Fruit fly (Drosophila melanogaster) whole organism, embryonic: ENCODE data around the gene CG8191.

Experiments
- Atf3 ChIP-seq: fragments of 200-800 bp; sonication (Bioruptor generic); optimal IDR thresholded peaks from 3 replicates; lab custom pipeline; 2016; ENCODE audit warnings: missing biosample characterization, missing genetic modification characterization
- Atf6 ChIP-seq: fragments of 200-800 bp; sonication (Bioruptor generic); IDR thresholded peaks from 2 replicates; pipeline ENCODE4 v1.3.6; 2022; ENCODE audit warnings: missing biosample characterization, missing genetic modification characterization
- CG10274 ChIP-seq: fragments of 200-800 bp; sonication (Bioruptor generic); optimal IDR thresholded peaks from 3 replicates; lab custom pipeline; 2017; ENCODE audit warnings: missing biosample characterization, mild to moderate bottlenecking, missing genetic modification characterization
- CG10321 ChIP-seq: fragments of 200-800 bp; sonication (Bioruptor generic); IDR thresholded peaks from 2 replicates; pipeline ENCODE4 v1.3.6; 2022; ENCODE audit warnings: missing biosample characterization, missing genetic modification characterization
- CG10979 ChIP-seq: fragments of 200-800 bp; sonication (Bioruptor generic); optimal IDR thresholded peaks from 2 replicates; lab custom pipeline; 2018; ENCODE audit warnings: missing biosample characterization, mild to moderate bottlenecking, missing genetic modification characterization, moderate library complexity
- CG11456 ChIP-seq: fragments of 200-800 bp; sonication (Bioruptor generic); IDR thresholded peaks from 3 replicates; pipeline ENCODE4 v1.3.6; 2022; ENCODE audit warnings: missing biosample characterization, missing genetic modification characterization
- CG12071 ChIP-seq: fragments of 200-800 bp; sonication (Bioruptor generic); optimal IDR thresholded peaks from 3 replicates; lab custom pipeline; 2018; ENCODE audit warnings: missing biosample characterization, mild to moderate bottlenecking, missing genetic modification characterization
- CG14441 ChIP-seq: fragments of 200-800 bp; sonication (Bioruptor generic); IDR thresholded peaks from 2 replicates; pipeline ENCODE4 v1.3.6; 2022; ENCODE audit warnings: missing biosample characterization, missing genetic modification characterization
- CG15601 ChIP-seq: fragments of 200-800 bp; sonication (Bioruptor generic); optimal IDR thresholded peaks from 3 replicates; lab custom pipeline; 2019; ENCODE audit warnings: missing biosample characterization, mild to moderate bottlenecking, missing genetic modification characterization, moderate library complexity
- CG1603 ChIP-seq: fragments of 200-800 bp; sonication (Bioruptor generic); optimal IDR thresholded peaks from 2 replicates; lab custom pipeline; 2019; ENCODE audit warnings: missing biosample characterization, mild to moderate bottlenecking, missing genetic modification characterization, moderate library complexity
- CG1647 ChIP-seq: fragments of 200-800 bp; sonication (Bioruptor generic); optimal IDR thresholded peaks from 3 replicates; lab custom pipeline; 2016; ENCODE audit warnings: missing biosample characterization, missing genetic modification characterization
- CG17361 ChIP-seq: fragments of 200-800 bp; sonication (Bioruptor generic); IDR thresholded peaks from 3 replicates; pipeline ENCODE4 v1.3.6; 2022; ENCODE audit warnings: missing biosample characterization, missing genetic modification characterization
- CG34224 ChIP-seq: fragments of 200-800 bp; sonication (Bioruptor generic); IDR thresholded peaks from 3 replicates; pipeline ENCODE4 v1.3.6; 2022; ENCODE audit warnings: missing biosample characterization, missing genetic modification characterization; ENCODE audit not compliant: partially characterized antibody
- CG34422 ChIP-seq: fragments of 200-800 bp; sonication (Bioruptor generic); IDR thresholded peaks from 3 replicates; pipeline ENCODE4 v1.3.6; 2022; ENCODE audit warnings: missing biosample characterization, missing genetic modification characterization
- CG6689 ChIP-seq: fragments of 200-800 bp; sonication (Bioruptor generic); IDR thresholded peaks from 2 replicates; pipeline ENCODE4 v1.3.6; 2022; ENCODE audit warnings: missing biosample characterization, missing genetic modification characterization
- CG6854 ChIP-seq: fragments of 200-800 bp; sonication (Bioruptor generic); optimal IDR thresholded peaks from 3 replicates; lab custom pipeline; 2017; ENCODE audit warnings: missing biosample characterization, mild to moderate bottlenecking, missing genetic modification characterization
- CG8290 ChIP-seq, 3 experiments: fragments of 200-800 bp; sonication (Bioruptor generic); optimal IDR thresholded peaks; 2 replicates each; lab custom pipeline; 2016 to 2019; ENCODE audit warnings: missing biosample characterization in 3 of 3, missing genetic modification characterization in 3 of 3, mild to moderate bottlenecking in 2 of 3, moderate library complexity in 1 of 3
- CG9932 ChIP-seq: fragments of 200-800 bp; sonication (Bioruptor generic); IDR thresholded peaks from 2 replicates; pipeline ENCODE4 v1.3.6; 2022; ENCODE audit warnings: missing biosample characterization, missing genetic modification characterization
- Dek ChIP-seq: fragments of 200-800 bp; sonication (Bioruptor generic); optimal IDR thresholded peaks from 3 replicates; lab custom pipeline; 2019; ENCODE audit warnings: missing biosample characterization, mild to moderate bottlenecking, missing genetic modification characterization, moderate library complexity
- Drgx ChIP-seq: fragments of 200-800 bp; sonication (Bioruptor generic); IDR thresholded peaks from 2 replicates; pipeline ENCODE4 v1.3.6; 2022; ENCODE audit warnings: missing biosample characterization, missing genetic modification characterization
- Fer1 ChIP-seq: fragments of 200-800 bp; sonication (Bioruptor generic); optimal IDR thresholded peaks from 2 replicates; lab custom pipeline; 2017; ENCODE audit warnings: missing biosample characterization, mild to moderate bottlenecking, missing genetic modification characterization
- H15 ChIP-seq: fragments of 200-800 bp; sonication (Bioruptor generic); IDR thresholded peaks from 3 replicates; pipeline ENCODE4 v1.3.6; 2022; ENCODE audit warnings: missing biosample characterization, missing genetic modification characterization
- Hand ChIP-seq: fragments of 200-800 bp; sonication (Bioruptor generic); optimal IDR thresholded peaks from 2 replicates; lab custom pipeline; 2017; ENCODE audit warnings: mild to moderate bottlenecking, missing biosample characterization, missing genetic modification reagents, missing genetic modification characterization
- HmgD ChIP-seq: fragments of 200-800 bp; sonication (Bioruptor generic); optimal IDR thresholded peaks from 3 replicates; lab custom pipeline; 2016; ENCODE audit warnings: missing biosample characterization, missing genetic modification characterization
- Hr51 ChIP-seq, 2 experiments: fragments of 200-800 bp; sonication (Bioruptor generic); optimal IDR thresholded peaks; 2 replicates in 1 of 2; 3 replicates in 1 of 2; lab custom pipeline; 2016 to 2018; ENCODE audit warnings: missing biosample characterization in 2 of 2, missing genetic modification characterization in 2 of 2, mild to moderate bottlenecking in 1 of 2, moderate library complexity in 1 of 2
- Med ChIP-seq: fragments of 200-800 bp; sonication (Bioruptor generic); peaks from one replicate; lab custom pipeline; 2016; ENCODE audit warnings: missing biosample characterization, missing genetic modification characterization, mild to moderate bottlenecking, inconsistent platforms, moderate library complexity
- Meics ChIP-seq: fragments of 200-800 bp; sonication (Bioruptor generic); optimal IDR thresholded peaks from 2 replicates; lab custom pipeline; 2017; ENCODE audit warnings: missing biosample characterization, mild to moderate bottlenecking, missing genetic modification characterization
- Nf-YC ChIP-seq: fragments of 200-800 bp; optimal IDR thresholded peaks from 3 replicates; lab custom pipeline; 2019; ENCODE audit warnings: missing biosample characterization, mild to moderate bottlenecking, missing genetic modification characterization, moderate library complexity
- Pdp1 ChIP-seq, 2 experiments: fragments of 200-800 bp; sonication (Bioruptor generic); optimal IDR thresholded peaks; 3 replicates each; lab custom pipeline; 2016; ENCODE audit warnings: missing biosample characterization in 2 of 2, missing genetic modification characterization in 2 of 2, mild to moderate bottlenecking in 1 of 2, moderate library complexity in 1 of 2
- Xrp1 ChIP-seq: fragments of 200-800 bp; sonication (Bioruptor generic); IDR thresholded peaks from 2 replicates; pipeline ENCODE4 v1.3.6; 2022; ENCODE audit warnings: missing biosample characterization, missing genetic modification characterization
- bcd ChIP-seq: fragments of 200-800 bp; sonication (Bioruptor generic); optimal IDR thresholded peaks from 2 replicates; lab custom pipeline; 2017; ENCODE audit warnings: missing biosample characterization, mild to moderate bottlenecking, missing genetic modification characterization
- cg ChIP-seq: fragments of 200-800 bp; sonication (Bioruptor generic); optimal IDR thresholded peaks from 3 replicates; lab custom pipeline; 2019; ENCODE audit warnings: missing biosample characterization, mild to moderate bottlenecking, missing genetic modification characterization, moderate library complexity
- chif ChIP-seq, 2 experiments: fragments of 200-800 bp; sonication (Bioruptor generic); optimal IDR thresholded peaks; 3 replicates each; lab custom pipeline; 2016; ENCODE audit warnings: missing biosample characterization in 2 of 2, missing genetic modification characterization in 2 of 2
- crol ChIP-seq: fragments of 200-800 bp; sonication (Bioruptor generic); IDR thresholded peaks from 2 replicates; pipeline ENCODE4 v1.3.6; 2022; ENCODE audit warnings: missing biosample characterization, missing genetic modification characterization
- dati ChIP-seq: fragments of 200-800 bp; sonication (Bioruptor generic); IDR thresholded peaks from 2 replicates; pipeline ENCODE4 v1.3.6; 2022; ENCODE audit warnings: missing biosample characterization, missing genetic modification characterization
- dysf ChIP-seq: fragments of 200-800 bp; sonication (Bioruptor generic); IDR thresholded peaks from 3 replicates; pipeline ENCODE4 v1.3.6; 2022; ENCODE audit warnings: missing biosample characterization, missing genetic modification characterization
- eve ChIP-seq, 2 experiments: fragments of >200 bp; optimal IDR thresholded peaks; 2 replicates each; lab custom pipeline; 2017; ENCODE audit warnings: missing biosample characterization in 2 of 2, missing genetic modification characterization in 2 of 2
- lab ChIP-seq: fragments of 200-800 bp; sonication (Bioruptor generic); optimal IDR thresholded peaks from 3 replicates; lab custom pipeline; 2017; ENCODE audit warnings: missing biosample characterization, missing genetic modification characterization, mild to moderate bottlenecking, moderate library complexity, missing genetic modification reagents
- lilli ChIP-seq: fragments of 200-800 bp; sonication (Bioruptor generic); optimal IDR thresholded peaks from 3 replicates; lab custom pipeline; 2016; ENCODE audit warnings: missing biosample characterization, missing genetic modification characterization
- otp ChIP-seq: fragments of 200-800 bp; sonication (Bioruptor generic); IDR thresholded peaks from 3 replicates; pipeline ENCODE4, ENCODE4 v1.3.6; 2022; ENCODE audit warnings: missing biosample characterization, missing genetic modification characterization
- peb ChIP-seq: fragments of 200-800 bp; sonication (Bioruptor generic); IDR thresholded peaks from 2 replicates; pipeline ENCODE4 v1.3.6; 2022; ENCODE audit warnings: missing biosample characterization, missing genetic modification characterization
- pfk ChIP-seq: fragments of 200-800 bp; sonication (Bioruptor generic); optimal IDR thresholded peaks from 2 replicates; lab custom pipeline; 2018; ENCODE audit warnings: missing biosample characterization, mild to moderate bottlenecking, missing genetic modification characterization, moderate library complexity
- phol ChIP-seq: fragments of 200-800 bp; sonication (Bioruptor generic); optimal IDR thresholded peaks from 3 replicates; lab custom pipeline; 2018; ENCODE audit warnings: missing biosample characterization, mild to moderate bottlenecking, missing genetic modification characterization, moderate library complexity
- rib ChIP-seq: fragments of 200-800 bp; sonication (Bioruptor generic); IDR thresholded peaks from 2 replicates; pipeline ENCODE4 v1.3.6; 2022; ENCODE audit warnings: missing biosample characterization, missing genetic modification characterization
- ro ChIP-seq: fragments of 200-800 bp; sonication (Bioruptor generic); IDR thresholded peaks from 2 replicates; pipeline ENCODE4 v1.3.6; 2022; ENCODE audit warnings: missing biosample characterization, missing genetic modification characterization
- row ChIP-seq: fragments of 200-800 bp; sonication (Bioruptor generic); IDR thresholded peaks from 3 replicates; pipeline ENCODE4 v1.3.6; 2022; ENCODE audit warnings: missing biosample characterization, missing genetic modification characterization
- sc ChIP-seq, 3 experiments: fragments of >200 bp in 2 of 3; fragments of 200-800 bp in 1 of 3; sonication (Bioruptor generic) in 1 of 3; optimal IDR thresholded peaks; 2 replicates in 2 of 3; 3 replicates in 1 of 3; lab custom pipeline; 2017; ENCODE audit warnings: mild to moderate bottlenecking in 1 of 3, missing biosample characterization in 1 of 3, missing genetic modification characterization in 1 of 3, missing genetic modification reagents in 1 of 3
- sd ChIP-seq: fragments of 200-800 bp; sonication (Bioruptor generic); optimal IDR thresholded peaks from 3 replicates; lab custom pipeline; 2018; ENCODE audit warnings: missing biosample characterization, mild to moderate bottlenecking, missing genetic modification characterization, moderate library complexity
- tap ChIP-seq: fragments of 200-800 bp; optimal IDR thresholded peaks from 3 replicates; lab custom pipeline; 2019; ENCODE audit warnings: missing biosample characterization, mild to moderate bottlenecking, missing genetic modification characterization, moderate library complexity
- tgo ChIP-seq: fragments of 200-800 bp; sonication (Bioruptor generic); IDR thresholded peaks from 3 replicates; pipeline ENCODE4 v1.3.6; 2022; ENCODE audit warnings: missing biosample characterization, missing genetic modification characterization

The CG8191 gene

DNA sequence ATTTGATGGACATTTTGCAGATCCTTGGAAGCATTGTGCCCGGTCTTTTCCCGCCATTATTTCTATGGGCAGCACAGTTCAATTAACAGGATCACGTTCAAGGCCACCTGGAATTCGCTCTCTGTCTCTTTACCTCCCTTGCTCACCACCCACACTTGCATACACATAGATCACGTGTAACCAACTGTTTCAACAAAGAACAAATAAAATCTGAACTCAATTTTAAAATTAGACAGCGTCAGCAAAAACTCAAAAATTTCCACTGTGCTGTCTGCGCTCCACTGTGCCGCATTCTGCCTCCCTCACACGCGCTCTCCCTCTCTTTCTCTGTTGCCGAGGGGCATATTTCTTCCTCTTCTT lies 22.4 kb upstream of the CG8191 start (continued):
- TF ChIP-seq pfk (GFP tag; lab: Kevin White, UChicago): no peak
- TF ChIP-seq CG11456 (GFP tag; lab: Robert Waterston, UW): peak; percentile 52; the same call in 1 of the 3 replicates
- TF ChIP-seq tgo (GFP tag; lab: Robert Waterston, UW): 0 out of 3 replicates have a peak, but pooled peaks have one; percentile 34
- no peak for TF ChIP-seq sc (optimal IDR thresholded peaks at IDR 0.05; lab: Kevin White, UChicago)
- no peak for TF ChIP-seq sc (GFP tag; optimal IDR thresholded peaks at IDR 0.05; lab: Kevin White, UChicago)
- peak; percentile 80 for TF ChIP-seq Med
- TF ChIP-seq CG10274 (GFP tag; lab: Kevin White, UChicago): peak; percentile 12
- no peak for TF ChIP-seq CG8290 (GFP tag; optimal IDR thresholded peaks at IDR 0.05; lab: Kevin White, UChicago)
- TF ChIP-seq CG8290 (tag; optimal IDR thresholded peaks at IDR 0.05; lab: Kevin White, UChicago): peak in 1 of 2 experiments; percentile 24
- TF ChIP-seq Dek: peak; percentile 15
- TF ChIP-seq row (GFP tag; lab: Robert Waterston, UW): peak; percentile 60
- no peak for TF ChIP-seq Hr51 (GFP tag; optimal IDR thresholded peaks at IDR 0.05; lab: Kevin White, UChicago)
- TF ChIP-seq CG9932: no peak
- TF ChIP-seq otp (GFP tag; lab: Robert Waterston, UW): 0 out of 3 replicates have a peak, but pooled peaks have one; percentile 12
- TF ChIP-seq CG1603 (tag; lab: Kevin White, UChicago): peak; percentile 22
- 0 out of 2 replicates have a peak, but pooled peaks have one; percentile 16 for TF ChIP-seq Drgx
- peak; percentile 9 for TF ChIP-seq lilli (GFP tag; lab: Kevin White, UChicago)
- TF ChIP-seq Fer1 (GFP tag; lab: Kevin White, UChicago): peak; percentile 13
- no peak for TF ChIP-seq cg (GFP tag; lab: Kevin White, UChicago)
- TF ChIP-seq CG14441: peak; percentile 39; the same call in 1 of the 2 replicates
- no peak for TF ChIP-seq CG17361 (GFP tag; lab: Robert Waterston, UW)
- TF ChIP-seq lab: no peak
- no peak for TF ChIP-seq chif (GFP tag; optimal IDR thresholded peaks at IDR 0.05; lab: Kevin White, UChicago)
- TF ChIP-seq peb (GFP tag; lab: Robert Waterston, UW): no peak
- TF ChIP-seq Pdp1 (GFP tag; optimal IDR thresholded peaks at IDR 0.05; lab: Kevin White, UChicago): no peak
- no peak for TF ChIP-seq tap (tag; lab: Kevin White, UChicago)
- TF ChIP-seq Hand (GFP tag; lab: Kevin White, UChicago): no peak
- TF ChIP-seq sd (tag; lab: Kevin White, UChicago): no peak
- no peak for TF ChIP-seq CG6854 (GFP tag; lab: Kevin White, UChicago)
- no peak for TF ChIP-seq eve (GFP tag; optimal IDR thresholded peaks at IDR 0.05; lab: Kevin White, UChicago)
- TF ChIP-seq phol (tag; lab: Kevin White, UChicago): peak; percentile 8
- peak; percentile 19 for TF ChIP-seq bcd
- TF ChIP-seq rib (GFP tag; lab: Robert Waterston, UW): no peak
- 0 out of 2 replicates have a peak, but pooled peaks have one; percentile 15 for TF ChIP-seq CG6689 (GFP tag; lab: Robert Waterston, UW)
- peak; percentile 22 for TF ChIP-seq Meics
- TF ChIP-seq Atf3 (GFP tag; lab: Kevin White, UChicago): no peak
- peak; percentile 42; the same call in 1 of the 3 replicates for TF ChIP-seq CG34422
- peak; percentile 1 for TF ChIP-seq CG10979 (tag; lab: Kevin White, UChicago)
- no peak for TF ChIP-seq H15
- TF ChIP-seq dysf: 0 out of 3 replicates have a peak, but pooled peaks have one; percentile 10
- TF ChIP-seq HmgD: no peak
- TF ChIP-seq crol (GFP tag; lab: Robert Waterston, UW): peak; percentile 8; the same call in 1 of the 2 replicates
- TF ChIP-seq Xrp1: peak; percentile 34; the same call in 1 of the 2 replicates
- peak; percentile 15 for TF ChIP-seq CG12071
- TF ChIP-seq CG15601 (tag; lab: Kevin White, UChicago): peak; percentile 56
- TF ChIP-seq dati (GFP tag; lab: Robert Waterston, UW): no peak
- TF ChIP-seq ro (GFP tag; lab: Robert Waterston, UW): no peak
- TF ChIP-seq CG1647 (GFP tag; lab: Kevin White, UChicago): no peak
- TF ChIP-seq CG34224 (GFP tag; lab: Robert Waterston, UW): no peak
- no peak for TF ChIP-seq Atf6
- TF ChIP-seq CG10321 (GFP tag; lab: Robert Waterston, UW): peak; percentile 44
- TF ChIP-seq Nf-YC: no peak
